Fruit fly (Drosophila melanogaster) whole organism, embryonic: ENCODE results near the gene CG5180.

Experiments
- Abd-B ChIP-seq: fragments of 200-800 bp; sonication (Bioruptor generic); optimal IDR thresholded peaks from 2 replicates; lab custom pipeline; 2018; ENCODE audit warnings: missing biosample characterization, mild to moderate bottlenecking, missing genetic modification characterization, moderate library complexity
- Adf1 ChIP-seq: fragments of 200-800 bp; sonication (Bioruptor generic); IDR thresholded peaks from 2 replicates; pipeline ENCODE4 v1.3.6; 2022; ENCODE audit warnings: missing biosample characterization, missing genetic modification characterization
- CG10543 ChIP-seq: fragments of 200-800 bp; sonication (Bioruptor generic); optimal IDR thresholded peaks from 3 replicates; lab custom pipeline; 2017; ENCODE audit warnings: missing biosample characterization, mild to moderate bottlenecking, missing genetic modification characterization, moderate library complexity
- CG11398 ChIP-seq: fragments of 200-800 bp; sonication (Bioruptor generic); optimal IDR thresholded peaks from 2 replicates; lab custom pipeline; 2016; ENCODE audit warnings: missing biosample characterization, missing genetic modification characterization
- CG11696 ChIP-seq: fragments of 200-800 bp; sonication (Bioruptor generic); IDR thresholded peaks from 2 replicates; pipeline ENCODE4 v1.3.6; 2022; ENCODE audit warnings: missing biosample characterization, missing genetic modification characterization
- CG13296 ChIP-seq: fragments of 200-800 bp; sonication (Bioruptor generic); optimal IDR thresholded peaks from 3 replicates; lab custom pipeline; 2018; ENCODE audit warnings: missing biosample characterization, mild to moderate bottlenecking, missing genetic modification characterization
- CG14441 ChIP-seq: fragments of 200-800 bp; sonication (Bioruptor generic); IDR thresholded peaks from 2 replicates; pipeline ENCODE4 v1.3.6; 2022; ENCODE audit warnings: missing biosample characterization, missing genetic modification characterization
- CG2116 ChIP-seq: fragments of 200-800 bp; sonication (Bioruptor generic); optimal IDR thresholded peaks from 3 replicates; lab custom pipeline; 2018; ENCODE audit warnings: missing biosample characterization, mild to moderate bottlenecking, missing genetic modification characterization
- CG2889 ChIP-seq: fragments of 200-800 bp; sonication (Bioruptor generic); IDR thresholded peaks from 3 replicates; pipeline ENCODE4 v1.3.6; 2022; ENCODE audit warnings: missing biosample characterization, missing genetic modification characterization
- CG4328 ChIP-seq: fragments of 200-800 bp; sonication (Bioruptor generic); optimal IDR thresholded peaks from 3 replicates; lab custom pipeline; 2017; ENCODE audit warnings: missing biosample characterization, missing genetic modification reagents, missing genetic modification characterization
- CG4404 ChIP-seq: fragments of 200-800 bp; sonication (Bioruptor generic); IDR thresholded peaks from 2 replicates; pipeline ENCODE4 v1.3.6; 2022; ENCODE audit warnings: missing biosample characterization, missing genetic modification characterization
- CG7357 ChIP-seq: fragments of 200-800 bp; sonication (Bioruptor generic); IDR thresholded peaks from 3 replicates; pipeline ENCODE4 v1.3.6; 2022; ENCODE audit warnings: missing biosample characterization, missing genetic modification characterization
- CG8281 ChIP-seq: fragments of 200-800 bp; sonication (Bioruptor generic); optimal IDR thresholded peaks from 2 replicates; lab custom pipeline; 2018; ENCODE audit warnings: missing biosample characterization, mild to moderate bottlenecking, missing genetic modification characterization, moderate library complexity
- Chrac-16 ChIP-seq: fragments of 200-800 bp; sonication (Bioruptor generic); optimal IDR thresholded peaks from 3 replicates; lab custom pipeline; 2016; ENCODE audit warnings: missing biosample characterization, missing genetic modification characterization
- CrebB ChIP-seq: fragments of 200-800 bp; sonication (Bioruptor generic); optimal IDR thresholded peaks from 3 replicates; lab custom pipeline; 2018; ENCODE audit warnings: missing biosample characterization, mild to moderate bottlenecking, missing genetic modification characterization
- D ChIP-seq, 2 experiments: fragments of 200-800 bp in 1 of 2; fragments of >200 bp in 1 of 2; sonication (Bioruptor generic) in 1 of 2; optimal IDR thresholded peaks; 2 replicates in 1 of 2; 3 replicates in 1 of 2; lab custom pipeline; 2017; ENCODE audit warnings: mild to moderate bottlenecking in 1 of 2, missing biosample characterization in 1 of 2, missing genetic modification characterization in 1 of 2, missing genetic modification reagents in 1 of 2
- Dll ChIP-seq: fragments of 200-800 bp; sonication (Bioruptor generic); IDR thresholded peaks from 4 replicates; pipeline ENCODE4 v1.3.6; 2022; ENCODE audit warnings: missing biosample characterization, missing genetic modification characterization; ENCODE audit not compliant: partially characterized antibody
- E2f2 ChIP-seq: fragments of 200-800 bp; sonication (Bioruptor generic); IDR thresholded peaks from 2 replicates; pipeline ENCODE4 v1.3.6; 2022; ENCODE audit warnings: missing biosample characterization, missing genetic modification characterization
- GATAe ChIP-seq: fragments of 200-800 bp; sonication (Bioruptor generic); conservative IDR thresholded peaks from 2 replicates; pipeline ENCODE4 v1.3.6; 2022; ENCODE audit warnings: missing biosample characterization, missing genetic modification characterization
- H15 ChIP-seq: fragments of 200-800 bp; sonication (Bioruptor generic); IDR thresholded peaks from 3 replicates; pipeline ENCODE4 v1.3.6; 2022; ENCODE audit warnings: missing biosample characterization, missing genetic modification characterization
- HmgD ChIP-seq: fragments of 200-800 bp; sonication (Bioruptor generic); optimal IDR thresholded peaks from 3 replicates; lab custom pipeline; 2016; ENCODE audit warnings: missing biosample characterization, missing genetic modification characterization
- Hsf ChIP-seq: fragments of 200-800 bp; sonication (Bioruptor generic); optimal IDR thresholded peaks from 3 replicates; lab custom pipeline; 2016; ENCODE audit warnings: missing biosample characterization, missing genetic modification characterization
- Kr ChIP-seq: fragments of 200-800 bp; sonication (Bioruptor generic); optimal IDR thresholded peaks from 2 replicates; lab custom pipeline; 2017; ENCODE audit warnings: missing biosample characterization, mild to moderate bottlenecking, missing genetic modification characterization
- Lim3 ChIP-seq: fragments of 200-800 bp; sonication (Bioruptor generic); IDR thresholded peaks from 2 replicates; pipeline ENCODE4 v1.3.6; 2022; ENCODE audit warnings: missing biosample characterization, missing genetic modification characterization
- Max ChIP-seq: fragments of 200-800 bp; sonication (Bioruptor generic); optimal IDR thresholded peaks from 2 replicates; lab custom pipeline; 2016; ENCODE audit warnings: missing biosample characterization, mild to moderate bottlenecking, missing genetic modification characterization
- Ptx1 ChIP-seq: fragments of 200-800 bp; sonication (Bioruptor generic); IDR thresholded peaks from 2 replicates; pipeline ENCODE4 v1.3.6; 2022; ENCODE audit warnings: missing biosample characterization, missing genetic modification characterization
- Rfx ChIP-seq: fragments of 200-800 bp; sonication (Bioruptor generic); IDR thresholded peaks from 2 replicates; pipeline ENCODE4 v1.3.6; 2022; ENCODE audit warnings: missing biosample characterization, missing genetic modification characterization
- Sin3A ChIP-seq: fragments of >200 bp; optimal IDR thresholded peaks from 2 replicates; lab custom pipeline; 2018
- Spps ChIP-seq: fragments of 200-800 bp; sonication (Bioruptor generic); optimal IDR thresholded peaks from 2 replicates; lab custom pipeline; 2018; ENCODE audit warnings: missing biosample characterization, mild to moderate bottlenecking, missing genetic modification characterization
- Tbp ChIP-seq: fragments of >200 bp; optimal IDR thresholded peaks from 2 replicates; lab custom pipeline; 2018; ENCODE audit warnings: missing biosample characterization, missing genetic modification characterization
- aop ChIP-seq: fragments of 200-800 bp; sonication (Bioruptor generic); IDR thresholded peaks from 2 replicates; pipeline ENCODE4 v1.3.6; 2022; ENCODE audit warnings: missing biosample characterization, missing genetic modification characterization
- cg ChIP-seq: fragments of 200-800 bp; sonication (Bioruptor generic); optimal IDR thresholded peaks from 3 replicates; lab custom pipeline; 2019; ENCODE audit warnings: missing biosample characterization, mild to moderate bottlenecking, missing genetic modification characterization, moderate library complexity
- ci ChIP-seq: fragments of 200-800 bp; sonication (Bioruptor generic); IDR thresholded peaks from 3 replicates; pipeline ENCODE4 v1.3.6; 2022; ENCODE audit warnings: missing biosample characterization, missing genetic modification characterization
- corto ChIP-seq: fragments of 200-800 bp; sonication (Bioruptor generic); optimal IDR thresholded peaks from 2 replicates; lab custom pipeline; 2016; ENCODE audit warnings: missing biosample characterization, mild to moderate bottlenecking, missing genetic modification characterization, moderate library complexity
- crp ChIP-seq, 2 experiments: fragments of 200-800 bp; sonication (Bioruptor generic); optimal IDR thresholded peaks; 2 replicates in 1 of 2; 3 replicates in 1 of 2; lab custom pipeline; 2017; ENCODE audit warnings: missing biosample characterization in 2 of 2, missing genetic modification characterization in 2 of 2, mild to moderate bottlenecking in 1 of 2, moderate library complexity in 1 of 2
- esg ChIP-seq: fragments of 200-800 bp; sonication (Bioruptor generic); conservative IDR thresholded peaks from 2 replicates; pipeline ENCODE4 v1.3.6; 2022; ENCODE audit warnings: missing biosample characterization, missing genetic modification characterization
- fd96Cb ChIP-seq: fragments of 200-800 bp; sonication (Bioruptor generic); optimal IDR thresholded peaks from 2 replicates; lab custom pipeline; 2018; ENCODE audit warnings: missing biosample characterization, mild to moderate bottlenecking, missing genetic modification characterization, moderate library complexity
- gcm2 ChIP-seq: fragments of 200-800 bp; sonication (Bioruptor generic); optimal IDR thresholded peaks from 2 replicates; lab custom pipeline; 2016; ENCODE audit warnings: missing biosample characterization, missing genetic modification characterization
- gem ChIP-seq: fragments of 200-800 bp; sonication (Bioruptor generic); optimal IDR thresholded peaks from 2 replicates; lab custom pipeline; 2019; ENCODE audit warnings: missing biosample characterization, mild to moderate bottlenecking, missing genetic modification characterization, moderate library complexity
- gro ChIP-seq: fragments of 200-800 bp; sonication (Bioruptor generic); optimal IDR thresholded peaks from 2 replicates; lab custom pipeline; 2016; ENCODE audit warnings: missing biosample characterization, missing genetic modification characterization
- gsb ChIP-seq: fragments of 200-800 bp; sonication (Bioruptor generic); IDR thresholded peaks from 2 replicates; pipeline ENCODE4 v1.3.6; 2022; ENCODE audit warnings: missing biosample characterization, missing genetic modification characterization
- hbn ChIP-seq: fragments of 200-800 bp; sonication (Bioruptor generic); IDR thresholded peaks from 2 replicates; pipeline ENCODE4 v1.3.6; 2022; ENCODE audit warnings: missing biosample characterization, missing genetic modification characterization; ENCODE audit not compliant: partially characterized antibody
- kah ChIP-seq: fragments of 200-800 bp; sonication (Bioruptor generic); optimal IDR thresholded peaks from 2 replicates; lab custom pipeline; 2018; ENCODE audit warnings: missing biosample characterization, mild to moderate bottlenecking, missing genetic modification characterization
- lab ChIP-seq: fragments of 200-800 bp; sonication (Bioruptor generic); optimal IDR thresholded peaks from 3 replicates; lab custom pipeline; 2017; ENCODE audit warnings: missing biosample characterization, missing genetic modification characterization, mild to moderate bottlenecking, moderate library complexity, missing genetic modification reagents
- lov ChIP-seq, 2 experiments: fragments of 200-800 bp in 1 of 2; fragments of >200 bp in 1 of 2; sonication (Bioruptor generic) in 1 of 2; IDR thresholded peaks in 1 of 2; optimal IDR thresholded peaks in 1 of 2; 2 replicates in 1 of 2; 3 replicates in 1 of 2; pipeline versions ENCODE4 v1.3.6 to Lab custom; 2017 to 2022; ENCODE audit warnings: missing biosample characterization in 1 of 2, missing genetic modification characterization in 1 of 2
- peb ChIP-seq: fragments of 200-800 bp; sonication (Bioruptor generic); IDR thresholded peaks from 2 replicates; pipeline ENCODE4 v1.3.6; 2022; ENCODE audit warnings: missing biosample characterization, missing genetic modification characterization
- psq ChIP-seq: fragments of 200-800 bp; sonication (Bioruptor generic); optimal IDR thresholded peaks from 2 replicates; lab custom pipeline; 2017; ENCODE audit warnings: missing biosample characterization, missing genetic modification characterization
- slou ChIP-seq: fragments of 200-800 bp; sonication (Bioruptor generic); optimal IDR thresholded peaks from 3 replicates; lab custom pipeline; 2016; ENCODE audit warnings: missing biosample characterization, missing genetic modification characterization

Gene CG5180

dm6 chr3R:20550632-20551486 lies 6.9 kb upstream of the CG5180 start (continued):
- TF ChIP-seq esg (GFP tag; lab: Robert Waterston, UW): no peak
- peak; percentile 79 for TF ChIP-seq Spps
- 0 out of 3 replicates have a peak, but pooled peaks have one; percentile 41 for TF ChIP-seq CG2889
- peak; percentile 87 for TF ChIP-seq ci (GFP tag; lab: Robert Waterston, UW)
- TF ChIP-seq CG4404 (GFP tag; lab: Robert Waterston, UW): no peak
- TF ChIP-seq CG14441: peak; percentile 25; the same call in 1 of the 2 replicates
- no peak for TF ChIP-seq Abd-B
- no peak for TF ChIP-seq Max (GFP tag; lab: Kevin White, UChicago)
- no peak for TF ChIP-seq H15 (GFP tag; lab: Robert Waterston, UW)
- no peak for TF ChIP-seq GATAe (GFP tag; lab: Robert Waterston, UW)
- peak; percentile 86 for TF ChIP-seq CG13296
- no peak for TF ChIP-seq gcm2 (GFP tag; lab: Kevin White, UChicago)
- no peak for TF ChIP-seq slou
- TF ChIP-seq lov (optimal IDR thresholded peaks at IDR 0.05; lab: Kevin White, UChicago): no peak
- no peak for TF ChIP-seq lov (GFP tag; IDR thresholded peaks at IDR 0.05; lab: Robert Waterston, UW)
- TF ChIP-seq Lim3: no peak
- peak; percentile 49 for TF ChIP-seq Sin3A (lab: Kevin White, UChicago)
- peak; percentile 66 for TF ChIP-seq HmgD (GFP tag; lab: Kevin White, UChicago)
- TF ChIP-seq Hsf (GFP tag; lab: Kevin White, UChicago): no peak
- TF ChIP-seq CG8281: peak; percentile 48
- no peak for TF ChIP-seq CG7357 (GFP tag; lab: Robert Waterston, UW)
- no peak for TF ChIP-seq peb (GFP tag; lab: Robert Waterston, UW)
- TF ChIP-seq Chrac-16 (GFP tag; lab: Kevin White, UChicago): no peak
- peak; percentile 42 for TF ChIP-seq Rfx (GFP tag; lab: Robert Waterston, UW)
- no peak for TF ChIP-seq Ptx1 (GFP tag; lab: Robert Waterston, UW)
- peak; percentile 36; the same call in 1 of the 2 replicates for TF ChIP-seq gsb (GFP tag; lab: Robert Waterston, UW)
- TF ChIP-seq corto (GFP tag; lab: Kevin White, UChicago): peak; percentile 56
- TF ChIP-seq D (optimal IDR thresholded peaks at IDR 0.05; lab: Kevin White, UChicago): no peak
- TF ChIP-seq D (GFP tag; optimal IDR thresholded peaks at IDR 0.05; lab: Kevin White, UChicago): peak; percentile 50
- peak; percentile 93 for TF ChIP-seq lab (GFP tag; lab: Kevin White, UChicago)
- TF ChIP-seq CG11696 (GFP tag; lab: Robert Waterston, UW): peak; percentile 41; the same call in 1 of the 2 replicates
- peak; percentile 68 for TF ChIP-seq gro (GFP tag; lab: Kevin White, UChicago)
- TF ChIP-seq E2f2 (GFP tag; lab: Robert Waterston, UW): peak; percentile 65
- TF ChIP-seq aop: no peak
- TF ChIP-seq psq (GFP tag; lab: Kevin White, UChicago): no peak
- TF ChIP-seq cg: peak; percentile 94
- TF ChIP-seq CG4328: peak; percentile 90
- peak; percentile 96 for TF ChIP-seq Kr (GFP tag; lab: Kevin White, UChicago)
- TF ChIP-seq CG2116 (GFP tag; lab: Kevin White, UChicago): no peak
- peak; percentile 57 for TF ChIP-seq gem (tag; lab: Kevin White, UChicago)
- TF ChIP-seq fd96Cb (tag; lab: Kevin White, UChicago): no peak
- no peak for TF ChIP-seq Tbp (GFP tag; lab: Kevin White, UChicago)
- peak in 1 of 2 experiments; percentile 46 for TF ChIP-seq crp (GFP tag; optimal IDR thresholded peaks at IDR 0.05; lab: Kevin White, UChicago)
- TF ChIP-seq Adf1 (GFP tag; lab: Robert Waterston, UW): peak; percentile 33; the same call in 1 of the 2 replicates
- peak; percentile 57 for TF ChIP-seq CG11398 (GFP tag; lab: Kevin White, UChicago)
- TF ChIP-seq kah (GFP tag; lab: Kevin White, UChicago): peak; percentile 77
- TF ChIP-seq hbn (GFP tag; lab: Robert Waterston, UW): peak; percentile 89
- TF ChIP-seq CG10543 (GFP tag; lab: Kevin White, UChicago): peak; percentile 89
- peak; percentile 91 for TF ChIP-seq CrebB (tag; lab: Kevin White, UChicago)
- peak; percentile 84; the same call in 3 of the 4 replicates for TF ChIP-seq Dll (GFP tag; lab: Robert Waterston, UW)
